Worm (Caenorhabditis elegans) whole organism, young adult: ENCODE measurements around the gene Y39A1A.17.

Source experiments
- Y67H2A.10 ChIP-seq: fragments of 200-800 bp; sonication (Bioruptor generic); conservative IDR thresholded peaks from 2 replicates; pipeline ENCODE4 v1.3.6; 2022; ENCODE audit warnings: missing genetic modification reagents, missing genetic modification characterization, missing compliant biosample characterization
- ama-1 ChIP-seq, 3 experiments: fragments of 150-350 bp in 1 of 3; sonication (generic microtip) in 2 of 3; optimal IDR thresholded peaks; 2 replicates each; lab custom pipeline; 2014 to 2018; ENCODE audit warnings: missing biosample characterization in 2 of 3, missing genetic modification characterization in 2 of 3, missing genetic modification reagents in 2 of 3
- atf-7 ChIP-seq: sonication (generic microtip); optimal IDR thresholded peaks from 2 replicates; lab custom pipeline; 2017; ENCODE audit warnings: mild to moderate bottlenecking, missing genetic modification characterization, missing compliant biosample characterization
- chd-7 ChIP-seq: sonication (generic microtip); optimal IDR thresholded peaks from 2 replicates; lab custom pipeline; 2016; ENCODE audit warnings: mild to moderate bottlenecking, missing genetic modification characterization, moderate library complexity, missing compliant biosample characterization
- efl-1 ChIP-seq: fragments of 150-350 bp; optimal IDR thresholded peaks from 2 replicates; lab custom pipeline; 2014; ENCODE audit warnings: missing biosample characterization, missing genetic modification reagents, missing genetic modification characterization
- egrh-3 ChIP-seq: fragments of 200-800 bp; sonication (Bioruptor generic); IDR thresholded peaks from 2 replicates; pipeline ENCODE4 v1.3.6; 2022; ENCODE audit warnings: missing genetic modification reagents, missing genetic modification characterization, missing compliant biosample characterization
- hlh-12 ChIP-seq: sonication (generic microtip); optimal IDR thresholded peaks from 2 replicates; lab custom pipeline; 2016; ENCODE audit warnings: missing genetic modification characterization, missing compliant biosample characterization
- let-607 ChIP-seq, 2 experiments: fragments of 200-800 bp in 1 of 2; sonication (Bioruptor generic) in 1 of 2; sonication (generic microtip) in 1 of 2; optimal IDR thresholded peaks; 2 replicates each; lab custom pipeline; 2016 to 2018; ENCODE audit warnings: mild to moderate bottlenecking in 2 of 2, missing compliant biosample characterization in 2 of 2, missing genetic modification characterization in 2 of 2, moderate library complexity in 2 of 2, missing genotype in 1 of 2
- lin-40 ChIP-seq: sonication (generic microtip); optimal IDR thresholded peaks from 2 replicates; lab custom pipeline; 2016; ENCODE audit warnings: missing genetic modification characterization, mild to moderate bottlenecking, missing compliant biosample characterization, missing genotype, missing genetic modification reagents
- lin-54 ChIP-seq: fragments of 200-800 bp; sonication (Bioruptor generic); optimal IDR thresholded peaks from 2 replicates; lab custom pipeline; 2018; ENCODE audit warnings: mild to moderate bottlenecking, missing genetic modification characterization, missing compliant biosample characterization
- mel-28 ChIP-seq: sonication (generic microtip); optimal IDR thresholded peaks from 2 replicates; lab custom pipeline; 2016; ENCODE audit warnings: borderline replicate concordance, mild to moderate bottlenecking, missing genetic modification characterization, missing compliant biosample characterization
- sdz-38 ChIP-seq: sonication (generic microtip); optimal IDR thresholded peaks from 2 replicates; lab custom pipeline; 2016; ENCODE audit warnings: missing genotype, missing genetic modification characterization, missing compliant biosample characterization
- snpc-1.1 ChIP-seq: sonication (generic microtip); optimal IDR thresholded peaks from 2 replicates; lab custom pipeline; 2017; ENCODE audit warnings: missing genetic modification characterization, mild to moderate bottlenecking, missing compliant biosample characterization, antibody characterized with exemption, moderate library complexity, missing genotype, missing genetic modification reagents; ENCODE audit not compliant: insufficient read depth
- unc-62 ChIP-seq: fragments of 150-350 bp; optimal IDR thresholded peaks from 2 replicates; lab custom pipeline; 2014; ENCODE audit warnings: missing biosample characterization, missing genetic modification reagents, missing genetic modification characterization

DNA sequence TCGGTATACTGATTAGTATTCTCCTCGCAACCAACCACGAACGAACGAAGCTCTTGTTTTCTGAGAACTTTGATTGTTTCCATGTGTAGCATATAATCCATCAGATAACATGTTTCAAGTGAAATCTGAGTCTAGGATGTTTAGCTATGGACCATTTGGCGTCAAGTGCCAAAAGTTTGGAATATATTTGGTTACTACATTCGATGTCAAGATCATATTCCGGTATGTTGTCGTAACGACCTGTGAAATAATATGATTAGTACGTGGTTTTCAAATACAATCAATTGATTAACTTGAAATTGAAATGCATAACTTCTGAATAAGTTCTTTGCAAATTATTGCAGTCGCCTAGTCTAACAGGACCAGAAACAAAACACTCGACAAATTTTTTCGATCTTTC is at the start of gene Y39A1A.17:
- no peak for TF ChIP-seq let-607 (tag; optimal IDR thresholded peaks at IDR 0.05; lab: Kevin White, UChicago)
- TF ChIP-seq chd-7 (tag; lab: Kevin White, UChicago) = no peak
- no peak for TF ChIP-seq ama-1 (optimal IDR thresholded peaks at IDR 0.05; lab: Kevin White, UChicago)
- no peak for TF ChIP-seq ama-1 (GFP tag; optimal IDR thresholded peaks at IDR 0.05; lab: Kevin White, UChicago)
- TF ChIP-seq sdz-38 (tag; lab: Kevin White, UChicago) = no peak
- no peak for TF ChIP-seq unc-62 (GFP tag; lab: Kevin White, UChicago)
- no peak for TF ChIP-seq mel-28 (tag; lab: Kevin White, UChicago)
- TF ChIP-seq egrh-3 (GFP tag; lab: Robert Waterston, UW) = no peak
- no peak for TF ChIP-seq lin-40
- TF ChIP-seq atf-7 (tag; lab: Kevin White, UChicago) = no peak
- TF ChIP-seq efl-1 (GFP tag; lab: Kevin White, UChicago) = no peak
- no peak for TF ChIP-seq lin-54
- no peak for TF ChIP-seq Y67H2A.10 (GFP tag; lab: Robert Waterston, UW)
- no peak for TF ChIP-seq snpc-1.1 (tag; lab: Kevin White, UChicago)
- TF ChIP-seq hlh-12 (tag; lab: Kevin White, UChicago) = no peak
